Worm (Caenorhabditis elegans): ENCODE results near the gene C51E3.9.

DNA sequence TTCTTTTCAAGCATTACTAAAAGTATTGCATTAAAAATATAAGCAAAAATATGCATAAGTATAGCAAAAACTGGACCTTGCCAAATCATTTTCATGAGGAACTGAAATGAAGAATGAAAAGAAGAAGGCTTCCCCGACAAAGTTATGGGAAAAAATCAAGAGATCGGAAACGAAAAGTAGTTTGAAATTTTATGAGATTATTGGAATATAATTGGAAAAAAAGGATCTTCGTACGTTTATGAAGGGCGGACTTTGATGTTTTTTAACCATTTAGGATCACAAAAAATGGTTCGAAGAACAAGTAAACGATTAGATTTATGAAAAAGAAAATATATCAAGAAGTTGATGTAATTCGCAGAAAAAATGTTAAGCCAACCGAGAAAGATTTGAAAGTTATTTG is 24.9 kb upstream of the C51E3.9 start, which contains the start of gene srxa-18:
- no peak for TF ChIP-seq med-1 (GFP tag; optimal IDR thresholded peaks at IDR 0.05; ENCODE audit: insufficient read depth)
- no peak for TF ChIP-seq flt-1 (GFP tag; IDR thresholded peaks at IDR 0.05)
- TF ChIP-seq T22C8.4 (GFP tag; IDR thresholded peaks at IDR 0.05) = no peak
- TF ChIP-seq ztf-29 (GFP tag; IDR thresholded peaks at IDR 0.05) = no peak
- no peak for TF ChIP-seq ztf-23 (GFP tag; IDR thresholded peaks at IDR 0.05)
- TF ChIP-seq tab-1 (GFP tag; IDR thresholded peaks at IDR 0.05) = no peak

All from whole organism, midembryonic.